Worm (Caenorhabditis elegans) whole organism, L3 larva: ENCODE measurements around the gene T04C12.8.

Experiments
- ama-1 ChIP-seq: fragments of 150-350 bp; optimal IDR thresholded peaks from 2 replicates; lab custom pipeline; 2018
- daf-12 ChIP-seq: fragments of 150-350 bp; optimal IDR thresholded peaks from 2 replicates; lab custom pipeline; 2014; ENCODE audit warnings: missing biosample characterization, missing genetic modification reagents, missing genetic modification characterization
- egl-5 ChIP-seq: fragments of 150-350 bp; optimal IDR thresholded peaks from 2 replicates; lab custom pipeline; 2017; ENCODE audit warnings: missing biosample characterization, missing genetic modification reagents, missing genetic modification characterization, inconsistent platforms
- lin-39 ChIP-seq: fragments of 150-350 bp; optimal IDR thresholded peaks from 2 replicates; lab custom pipeline; 2018; ENCODE audit warnings: missing biosample characterization, missing genetic modification reagents, missing genetic modification characterization
- nhr-25 ChIP-seq: sonication (generic microtip); optimal IDR thresholded peaks from 2 replicates; lab custom pipeline; 2017; ENCODE audit warnings: missing biosample characterization, missing genetic modification characterization
- snpc-4 ChIP-seq: fragments of 150-350 bp; optimal IDR thresholded peaks from 2 replicates; lab custom pipeline; 2014; ENCODE audit warnings: missing biosample characterization, missing genetic modification characterization
- unc-62 ChIP-seq: fragments of 150-350 bp; sonication (generic microtip); optimal IDR thresholded peaks from 4 replicates; lab custom pipeline; 2014; ENCODE audit warnings: missing biosample characterization, missing genetic modification reagents, missing genetic modification characterization

DNA sequence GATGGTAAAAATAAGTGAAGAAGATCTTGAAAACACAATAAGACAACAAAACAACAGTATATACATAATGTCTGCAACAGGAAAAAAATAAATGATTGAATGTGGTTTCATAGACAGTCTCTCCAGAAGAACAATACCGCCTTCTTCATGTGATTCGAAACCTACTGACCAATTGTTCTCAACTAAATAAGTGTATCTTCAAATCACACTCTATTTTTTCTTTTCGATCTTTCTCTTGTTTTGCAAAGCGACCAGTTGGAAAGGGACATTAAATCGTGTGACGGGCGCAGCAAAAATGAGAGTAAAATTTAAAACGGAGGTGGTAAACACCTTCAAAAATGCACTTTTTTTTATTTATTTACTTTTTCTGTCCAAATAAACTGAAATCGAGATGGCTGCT is 7.3 kb downstream of the T04C12.8 start:
- TF ChIP-seq egl-5 (tag; lab: Kevin White, UChicago) (no peak), unc-62 (GFP tag; lab: Kevin White, UChicago) (no peak), nhr-25 (no peak), snpc-4 (tag; lab: Kevin White, UChicago) (no peak), lin-39 (tag; lab: Kevin White, UChicago) (no peak), daf-12 (tag; lab: Kevin White, UChicago) (no peak), ama-1 (no peak)
